Worm (Caenorhabditis elegans): ENCODE data around the gene F23D12.10.

DNA sequence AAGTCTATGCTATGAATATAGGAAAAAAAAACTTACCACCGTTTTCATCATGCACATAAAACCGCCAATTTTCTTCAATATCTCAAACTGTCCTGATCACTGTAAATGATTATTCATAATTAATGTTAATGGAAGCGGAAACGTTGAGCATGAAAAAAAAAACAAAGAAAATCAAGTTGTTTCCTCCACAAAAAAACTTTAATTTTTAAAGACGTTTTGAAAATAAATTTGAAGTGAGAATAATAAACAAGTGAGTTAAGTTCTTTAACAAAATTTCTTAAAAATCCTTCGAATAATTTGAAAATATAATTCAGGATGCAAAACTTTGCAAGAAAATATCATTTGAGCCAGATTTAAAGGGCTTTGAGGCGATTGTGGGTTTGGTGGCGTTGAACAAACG lies 45.2 kb downstream of the F23D12.10 start, which contains the start of gene irk-3:
- TF ChIP-seq pha-4 (tag; optimal IDR thresholded peaks at IDR 0.05) (no peak), ham-2 (GFP tag; optimal IDR thresholded peaks at IDR 0.05) (no peak), elt-3 (tag; optimal IDR thresholded peaks at IDR 0.05) (no peak)

Measured in whole organism, mixed stage, embryonic.